Fruit fly (Drosophila melanogaster): ENCODE results near the gene Polr3D.

Polr3D gene

DNA sequence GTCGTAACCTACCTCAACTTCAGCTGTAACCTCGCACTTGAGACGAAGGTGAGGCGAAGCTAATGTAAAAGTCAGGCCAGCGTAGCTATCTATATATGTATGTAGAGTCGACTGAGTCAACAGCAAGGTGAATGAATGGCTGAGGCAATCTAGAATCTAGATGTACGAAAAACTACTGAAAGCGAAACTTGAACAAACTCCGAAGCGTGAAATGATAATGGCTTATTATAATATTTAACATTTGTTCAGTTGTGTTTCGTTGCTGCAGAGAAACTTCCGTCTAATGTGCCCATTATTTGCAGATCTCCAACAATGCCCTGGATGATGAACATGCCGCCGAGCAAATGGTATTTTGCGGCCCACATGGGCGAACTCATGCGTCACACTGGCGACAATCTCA lies 35.2 kb upstream of the Polr3D start:
- no peak for TF ChIP-seq CG8301 (tag; optimal IDR thresholded peaks at IDR 0.05)
- TF ChIP-seq CG15710 (tag; optimal IDR thresholded peaks at IDR 0.05) = no peak
- TF ChIP-seq CG17806 (tag; optimal IDR thresholded peaks at IDR 0.05) = no peak
- no peak for TF ChIP-seq CG34367 (tag; optimal IDR thresholded peaks at IDR 0.05)
- TF ChIP-seq gl (tag; optimal IDR thresholded peaks at IDR 0.05) = no peak
- no peak for TF ChIP-seq CG13204 (GFP tag; optimal IDR thresholded peaks at IDR 0.05)
- no peak for TF ChIP-seq CG8159 (tag; optimal IDR thresholded peaks at IDR 0.05)
- TF ChIP-seq CG4496 (GFP tag; IDR thresholded peaks at IDR 0.05) = no peak
- no peak for TF ChIP-seq D1 (tag; optimal IDR thresholded peaks at IDR 0.05)

DNA sequence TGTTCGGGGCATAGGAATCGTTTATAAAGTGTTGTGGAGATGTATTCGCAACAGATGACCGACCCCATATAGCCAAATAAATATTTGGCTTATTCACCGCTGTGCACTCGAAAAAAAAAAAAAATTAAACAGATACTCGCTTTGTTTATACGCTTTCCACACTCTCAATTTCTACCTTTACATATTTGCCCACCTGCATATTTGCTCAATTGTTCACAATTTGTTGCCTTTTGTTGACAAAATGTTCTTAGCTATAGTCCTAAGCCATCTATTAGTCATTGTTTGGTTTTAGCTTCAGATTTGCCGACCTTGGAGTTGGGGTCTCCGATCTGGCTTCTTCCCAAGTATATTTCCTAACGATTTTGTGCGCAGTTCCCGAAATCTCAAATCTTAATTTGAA lies 33.6 kb upstream of the Polr3D start:
- TF ChIP-seq Ets98B (GFP tag; IDR thresholded peaks at IDR 0.05) = no peak
- no peak for TF ChIP-seq CG15710 (tag; optimal IDR thresholded peaks at IDR 0.05)

DNA sequence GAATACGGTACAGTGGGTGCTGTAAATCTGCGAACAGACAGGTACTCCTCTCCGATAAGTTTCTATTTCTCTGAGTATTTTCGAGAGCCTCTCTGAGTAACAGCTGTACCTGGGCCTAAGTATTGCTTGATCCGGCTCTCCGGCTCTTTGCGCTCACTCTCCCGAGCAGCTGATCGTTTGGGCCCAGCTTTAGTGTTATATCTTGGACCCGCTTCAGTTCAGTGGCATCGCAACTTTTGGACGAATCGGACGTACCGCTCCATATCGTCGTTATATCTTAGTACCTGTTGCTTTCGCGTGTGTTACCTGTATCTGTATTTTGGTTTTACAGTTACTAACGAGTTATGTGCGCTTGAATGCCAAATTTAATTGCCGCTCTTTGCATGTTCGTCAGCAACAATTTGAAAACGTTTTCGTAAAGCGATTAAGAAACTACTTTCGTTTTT lies 29.8 kb upstream of the Polr3D start, which contains the start of gene geko:
geko (plus strand) TSS at position 219 of the 446 bp plus-strand sequence.
- TF ChIP-seq CG4496 (GFP tag; IDR thresholded peaks at IDR 0.05) = peak; percentile 62
- no peak for TF ChIP-seq CG14655 (GFP tag; optimal IDR thresholded peaks at IDR 0.05)
- no peak for TF ChIP-seq CG15710 (tag; optimal IDR thresholded peaks at IDR 0.05)
- peak; percentile 32 for TF ChIP-seq Pif1A (GFP tag; optimal IDR thresholded peaks at IDR 0.05)
- peak; percentile 18; the same call in 1 of the 2 replicates for TF ChIP-seq CG12605 (GFP tag; IDR thresholded peaks at IDR 0.05)
- peak; percentile 85 for TF ChIP-seq EcR (GFP tag; optimal IDR thresholded peaks at IDR 0.05)
- peak; percentile 24 for TF ChIP-seq Pif1B (GFP tag; optimal IDR thresholded peaks at IDR 0.05)
- peak; percentile 55; the same call in 1 of the 2 replicates for TF ChIP-seq CG32121 (GFP tag; IDR thresholded peaks at IDR 0.05)
- TF ChIP-seq Ets98B (GFP tag; IDR thresholded peaks at IDR 0.05) = peak; percentile 63; the same call in 1 of the 2 replicates

- TF ChIP-seq Snoo (tag; optimal IDR thresholded peaks at IDR 0.05) (no peak), EcR (GFP tag; optimal IDR thresholded peaks at IDR 0.05) (no peak), CG13204 (GFP tag; optimal IDR thresholded peaks at IDR 0.05) (no peak), CG8301 (tag; optimal IDR thresholded peaks at IDR 0.05) (no peak), Pif1B (GFP tag; optimal IDR thresholded peaks at IDR 0.05) (no peak)
Observed at dm6 chr3L:18138280-18138679, 28.9 kb upstream of the Polr3D start.

DNA sequence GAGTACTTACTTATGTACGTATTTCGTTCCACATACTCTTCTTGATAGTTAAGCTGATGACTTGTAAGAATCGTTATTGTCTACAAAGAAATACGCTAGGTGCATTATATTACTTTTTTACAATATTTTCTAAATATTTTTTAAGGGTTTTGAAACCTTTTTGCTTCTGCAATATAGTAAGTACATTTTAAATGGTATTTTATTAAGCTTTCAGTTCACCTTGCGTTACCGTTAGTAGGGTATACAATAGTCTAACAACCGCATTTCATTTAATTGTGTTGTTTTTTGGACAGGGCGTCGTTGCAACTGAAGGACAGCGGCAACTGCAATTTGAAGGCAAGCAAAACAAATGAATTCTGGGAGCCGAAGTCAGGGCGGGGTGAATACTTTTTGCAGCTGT lies 27.8 kb upstream of the Polr3D start:
- 0 out of 2 replicates have a peak, but pooled peaks have one; percentile 7 for TF ChIP-seq CG10348 (GFP tag; IDR thresholded peaks at IDR 0.05)
- no peak for TF ChIP-seq CG12605 (GFP tag; IDR thresholded peaks at IDR 0.05)
- no peak for TF ChIP-seq CG8301 (tag; optimal IDR thresholded peaks at IDR 0.05)
- TF ChIP-seq Pif1B (GFP tag; optimal IDR thresholded peaks at IDR 0.05) = peak; percentile 49
- peak; percentile 31 for TF ChIP-seq Pif1A (GFP tag; optimal IDR thresholded peaks at IDR 0.05)
- TF ChIP-seq CG15710 (tag; optimal IDR thresholded peaks at IDR 0.05) = peak; percentile 43
- peak; percentile 12 for TF ChIP-seq CG34367 (tag; optimal IDR thresholded peaks at IDR 0.05)
- TF ChIP-seq CG8159 (tag; optimal IDR thresholded peaks at IDR 0.05) = peak; percentile 59
- TF ChIP-seq CG9948 (tag; optimal IDR thresholded peaks at IDR 0.05) = peak; percentile 22
- TF ChIP-seq rn (GFP tag; IDR thresholded peaks at IDR 0.05) = no peak
- peak; percentile 22 for TF ChIP-seq CG14655 (GFP tag; optimal IDR thresholded peaks at IDR 0.05)
- peak; percentile 21 for TF ChIP-seq EcR (GFP tag; optimal IDR thresholded peaks at IDR 0.05)
- peak; percentile 55 for TF ChIP-seq Snoo (tag; optimal IDR thresholded peaks at IDR 0.05)
- peak; percentile 41 for TF ChIP-seq CG17806 (tag; optimal IDR thresholded peaks at IDR 0.05)

DNA sequence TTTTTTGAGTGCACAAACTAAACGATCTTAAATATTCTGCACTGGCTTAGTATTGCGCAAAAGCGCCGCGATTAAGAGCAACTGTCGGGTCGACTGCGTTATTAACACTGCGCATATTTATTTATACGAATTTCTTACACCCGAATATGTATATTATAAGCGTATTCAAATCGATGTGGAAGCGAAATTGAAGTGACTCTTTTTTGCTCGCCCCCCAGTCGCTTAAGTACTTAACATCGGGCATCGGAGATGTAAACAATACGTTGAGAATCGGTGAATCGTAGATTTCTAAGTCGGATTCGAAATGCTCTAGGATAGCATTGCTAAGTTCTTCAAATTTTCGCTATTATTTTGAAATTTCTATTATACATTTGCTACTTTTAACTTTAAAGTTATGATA lies 23.2 kb upstream of the Polr3D start, which contains the start of gene Cyp312a1:
Cyp312a1 (minus strand) TSS at position 101 of the 400 bp plus-strand sequence.
- TF ChIP-seq CG32121 (GFP tag; IDR thresholded peaks at IDR 0.05) (no peak), Ets98B (GFP tag; IDR thresholded peaks at IDR 0.05) (no peak), CG8159 (tag; optimal IDR thresholded peaks at IDR 0.05) (no peak), Pif1B (GFP tag; optimal IDR thresholded peaks at IDR 0.05) (no peak), CG4496 (GFP tag; IDR thresholded peaks at IDR 0.05) (no peak), gl (tag; optimal IDR thresholded peaks at IDR 0.05) (no peak), CG12605 (GFP tag; IDR thresholded peaks at IDR 0.05) (no peak), CG10348 (GFP tag; IDR thresholded peaks at IDR 0.05) (no peak), Pif1A (GFP tag; optimal IDR thresholded peaks at IDR 0.05) (no peak), rn (GFP tag; IDR thresholded peaks at IDR 0.05) (no peak), CG17806 (tag; optimal IDR thresholded peaks at IDR 0.05) (no peak)

- TF ChIP-seq CG12605 (GFP tag; IDR thresholded peaks at IDR 0.05) (no peak), CG14655 (GFP tag; optimal IDR thresholded peaks at IDR 0.05) (no peak), Ets98B (GFP tag; IDR thresholded peaks at IDR 0.05) (no peak), CG4496 (GFP tag; IDR thresholded peaks at IDR 0.05) (no peak), Pif1B (GFP tag; optimal IDR thresholded peaks at IDR 0.05) (no peak), gl (tag; optimal IDR thresholded peaks at IDR 0.05) (no peak), CG9948 (tag; optimal IDR thresholded peaks at IDR 0.05) (no peak), Snoo (tag; optimal IDR thresholded peaks at IDR 0.05) (no peak)
Observed at dm6 chr3L:18124138-18124537, 14.8 kb upstream of the Polr3D start.

DNA sequence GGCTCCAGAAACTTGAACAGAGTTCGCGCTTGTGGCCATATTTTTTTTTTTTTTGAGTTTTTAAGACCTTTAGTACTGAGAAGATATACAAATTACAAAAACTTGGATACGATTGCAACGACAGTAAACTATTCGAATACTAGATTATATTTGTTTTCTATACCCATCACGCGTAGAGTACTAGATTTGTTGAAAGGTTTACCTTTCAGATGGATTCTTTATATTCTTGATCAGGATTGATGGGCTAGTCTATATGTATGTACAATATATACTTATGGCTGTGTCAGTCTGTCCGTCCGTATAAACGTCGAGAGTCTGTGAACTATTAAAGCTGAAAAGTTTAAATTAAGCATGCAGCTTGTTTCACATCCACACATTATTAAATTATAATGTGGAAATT lies 12.5 kb upstream of the Polr3D start, which contains the start of gene CG42853:
CG42853 (minus strand) TSS at position 101 of the 400 bp plus-strand sequence.
- TF ChIP-seq Ets98B (GFP tag; IDR thresholded peaks at IDR 0.05) (no peak), CG8301 (tag; optimal IDR thresholded peaks at IDR 0.05) (no peak), gl (tag; optimal IDR thresholded peaks at IDR 0.05) (no peak), Pif1A (GFP tag; optimal IDR thresholded peaks at IDR 0.05) (no peak), EcR (GFP tag; optimal IDR thresholded peaks at IDR 0.05) (no peak), Snoo (tag; optimal IDR thresholded peaks at IDR 0.05) (no peak), CG17806 (tag; optimal IDR thresholded peaks at IDR 0.05) (no peak), D1 (tag; optimal IDR thresholded peaks at IDR 0.05) (no peak), CG10348 (GFP tag; IDR thresholded peaks at IDR 0.05) (no peak), CG15710 (tag; optimal IDR thresholded peaks at IDR 0.05) (no peak), Pif1B (GFP tag; optimal IDR thresholded peaks at IDR 0.05) (no peak), CG13204 (GFP tag; optimal IDR thresholded peaks at IDR 0.05) (no peak), CG34367 (tag; optimal IDR thresholded peaks at IDR 0.05) (no peak), CG9948 (tag; optimal IDR thresholded peaks at IDR 0.05) (no peak), CG14655 (GFP tag; optimal IDR thresholded peaks at IDR 0.05) (no peak), CG8159 (tag; optimal IDR thresholded peaks at IDR 0.05) (no peak), rn (GFP tag; IDR thresholded peaks at IDR 0.05) (no peak), fd96Ca (GFP tag; IDR thresholded peaks at IDR 0.05) (no peak), CG32121 (GFP tag; IDR thresholded peaks at IDR 0.05) (no peak), CG4496 (GFP tag; IDR thresholded peaks at IDR 0.05) (no peak)
